Fruit fly (Drosophila melanogaster): ENCODE data around the gene CG5004.

Gene CG5004

DNA sequence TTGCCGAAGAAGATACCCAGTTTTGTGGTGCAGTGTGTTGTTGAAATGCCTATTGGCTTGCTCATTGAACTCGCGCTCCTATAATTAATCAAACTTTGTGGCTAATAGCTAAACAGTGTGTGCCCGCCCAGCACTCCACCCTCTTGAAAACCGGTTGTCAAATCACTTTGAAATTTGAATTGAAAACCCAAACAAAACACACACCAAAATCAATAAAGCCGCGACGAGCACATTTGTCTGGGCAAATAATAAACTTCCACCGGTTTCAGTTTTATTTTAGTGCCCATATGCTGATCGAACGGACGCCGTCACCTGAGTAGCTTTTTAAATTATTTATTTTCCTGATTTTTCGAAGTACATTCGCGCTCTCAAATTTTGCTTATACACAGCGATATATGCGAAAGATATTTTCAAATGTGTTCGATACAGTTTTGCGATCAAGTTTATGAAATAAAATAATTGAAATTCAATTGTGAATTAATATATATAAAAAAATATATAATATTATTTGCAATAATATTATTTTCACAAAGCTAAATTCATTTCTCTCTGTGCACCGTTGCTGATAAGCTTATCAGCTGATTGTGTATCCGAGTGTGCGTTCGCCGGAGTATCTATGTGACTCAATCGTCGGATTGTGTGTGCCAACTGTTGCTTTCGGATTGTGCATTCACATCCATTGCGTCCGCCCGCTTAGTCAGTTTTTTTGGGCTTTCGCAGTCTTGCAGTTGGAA lies 22.5 kb downstream of the CG5004 start (continued):
- TF ChIP-seq Antp (GFP tag; optimal IDR thresholded peaks at IDR 0.05) (no peak), Poxn (GFP tag; IDR thresholded peaks at IDR 0.05) (no peak), dati (GFP tag; IDR thresholded peaks at IDR 0.05) (no peak), CG14710 (tag; optimal IDR thresholded peaks at IDR 0.05) (peak; percentile 70), CG15514 (GFP tag; optimal IDR thresholded peaks at IDR 0.05) (peak; percentile 63), CG4404 (GFP tag; IDR thresholded peaks at IDR 0.05) (peak; percentile 48; the same call in 1 of the 2 replicates), da (GFP tag; optimal IDR thresholded peaks at IDR 0.05) (no peak), gro (GFP tag; optimal IDR thresholded peaks at IDR 0.05) (no peak), CG13894 (tag; optimal IDR thresholded peaks at IDR 0.05) (peak; percentile 46), pfk (GFP tag; optimal IDR thresholded peaks at IDR 0.05) (no peak), Drgx (GFP tag; IDR thresholded peaks at IDR 0.05) (peak; percentile 57; the same call in 1 of the 2 replicates), CG8478 (optimal IDR thresholded peaks at IDR 0.05) (no peak), NC2β (GFP tag; optimal IDR thresholded peaks at IDR 0.05) (no peak), CoRest (tag; optimal IDR thresholded peaks at IDR 0.05) (peak; percentile 87), PHDP (tag; optimal IDR thresholded peaks at IDR 0.05) (peak; percentile 87), CG8765 (GFP tag; IDR thresholded peaks at IDR 0.05) (no peak), dm (GFP tag; optimal IDR thresholded peaks at IDR 0.05) (no peak), CG17568 (GFP tag; optimal IDR thresholded peaks at IDR 0.05) (peak; percentile 57), CG6254 (GFP tag; optimal IDR thresholded peaks at IDR 0.05) (peak; percentile 71), CG14965 (GFP tag; optimal IDR thresholded peaks at IDR 0.05; ENCODE audit: borderline replicate concordance) (no peak), NfI (GFP tag; optimal IDR thresholded peaks at IDR 0.05) (peak; percentile 83), CG10431 (GFP tag; optimal IDR thresholded peaks at IDR 0.05) (peak; percentile 14), CG8281 (tag; optimal IDR thresholded peaks at IDR 0.05) (peak; percentile 61), her (GFP tag; optimal IDR thresholded peaks at IDR 0.05) (no peak), gcm (GFP tag; optimal IDR thresholded peaks at IDR 0.05) (peak; percentile 75), CG10543 (GFP tag; optimal IDR thresholded peaks at IDR 0.05) (peak; percentile 79), CG2678 (tag; optimal IDR thresholded peaks at IDR 0.05) (peak; percentile 91), en (GFP tag; optimal IDR thresholded peaks at IDR 0.05) (no peak), Dfd (GFP tag; optimal IDR thresholded peaks at IDR 0.05) (no peak), tna (GFP tag; IDR thresholded peaks at IDR 0.05; ENCODE audit: partially characterized antibody) (no peak), Fer1 (GFP tag; optimal IDR thresholded peaks at IDR 0.05) (peak; percentile 89), CG7745 (tag; optimal IDR thresholded peaks at IDR 0.05) (no peak), CG10565 (GFP tag; optimal IDR thresholded peaks at IDR 0.05) (no peak), CG11504 (tag; optimal IDR thresholded peaks at IDR 0.05) (peak; percentile 88), bsh (GFP tag; optimal IDR thresholded peaks at IDR 0.05) (peak in 1 of 2 experiments; percentile 86), Med (GFP tag) (peak; percentile 90), HLHmδ (GFP tag; optimal IDR thresholded peaks at IDR 0.05) (no peak), YL-1 (GFP tag; optimal IDR thresholded peaks at IDR 0.05) (peak; percentile 46), klu (GFP tag; IDR thresholded peaks at IDR 0.05) (peak; percentile 68; the same call in 1 of the 2 replicates), sr (GFP tag; IDR thresholded peaks at IDR 0.05) (no peak), lab (GFP tag; optimal IDR thresholded peaks at IDR 0.05) (peak; percentile 91), CG30431 (GFP tag; optimal IDR thresholded peaks at IDR 0.05) (peak; percentile 57), CG42726 (GFP tag; IDR thresholded peaks at IDR 0.05; ENCODE audit: partially characterized antibody) (no peak), corto (GFP tag; optimal IDR thresholded peaks at IDR 0.05) (no peak), onecut (GFP tag; IDR thresholded peaks at IDR 0.05) (peak; percentile 35), cato (GFP tag; optimal IDR thresholded peaks at IDR 0.05; ENCODE audit: borderline replicate concordance) (peak; percentile 42), zfh2 (GFP tag; optimal IDR thresholded peaks at IDR 0.05) (no peak), p53 (GFP tag; optimal IDR thresholded peaks at IDR 0.05) (no peak), CG6654 (GFP tag; optimal IDR thresholded peaks at IDR 0.05) (peak; percentile 12)

All from whole organism, embryonic.